Worm (Caenorhabditis elegans): ENCODE data around the gene M03F4.6.

DNA sequence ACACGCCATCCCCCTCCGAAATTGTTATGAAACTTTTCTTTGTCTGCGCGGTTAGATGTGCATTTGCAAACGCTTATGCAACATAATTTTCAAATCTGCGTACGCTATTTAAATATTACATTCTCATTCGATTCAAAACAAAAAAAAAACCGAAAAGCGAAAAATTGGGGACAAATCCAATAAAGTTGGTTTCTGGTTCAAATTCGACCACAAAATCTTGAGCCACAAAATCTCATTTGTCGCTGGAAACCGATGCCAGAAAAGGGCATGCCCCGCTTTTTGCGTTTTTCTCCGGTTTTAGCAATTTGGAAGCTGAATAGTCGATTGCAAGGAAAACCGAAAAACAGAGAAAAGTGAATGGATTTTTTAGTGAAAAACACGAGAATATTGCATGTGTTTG lies 37.1 kb downstream of the M03F4.6 start:
- no peak for TF ChIP-seq ztf-11 (tag; optimal IDR thresholded peaks at IDR 0.05)
- no peak for TF ChIP-seq dve-1 (tag; optimal IDR thresholded peaks at IDR 0.05; ENCODE audit: insufficient read depth)
- TF ChIP-seq skn-1 (tag; optimal IDR thresholded peaks at IDR 0.05) = no peak
- TF ChIP-seq fos-1 (tag; optimal IDR thresholded peaks at IDR 0.05) = no peak
- no peak for TF ChIP-seq ZK546.5 (tag; optimal IDR thresholded peaks at IDR 0.05)

Data from whole organism, L4 larva.